Fruit fly (Drosophila melanogaster): ENCODE data around the gene CG6908.

DNA sequence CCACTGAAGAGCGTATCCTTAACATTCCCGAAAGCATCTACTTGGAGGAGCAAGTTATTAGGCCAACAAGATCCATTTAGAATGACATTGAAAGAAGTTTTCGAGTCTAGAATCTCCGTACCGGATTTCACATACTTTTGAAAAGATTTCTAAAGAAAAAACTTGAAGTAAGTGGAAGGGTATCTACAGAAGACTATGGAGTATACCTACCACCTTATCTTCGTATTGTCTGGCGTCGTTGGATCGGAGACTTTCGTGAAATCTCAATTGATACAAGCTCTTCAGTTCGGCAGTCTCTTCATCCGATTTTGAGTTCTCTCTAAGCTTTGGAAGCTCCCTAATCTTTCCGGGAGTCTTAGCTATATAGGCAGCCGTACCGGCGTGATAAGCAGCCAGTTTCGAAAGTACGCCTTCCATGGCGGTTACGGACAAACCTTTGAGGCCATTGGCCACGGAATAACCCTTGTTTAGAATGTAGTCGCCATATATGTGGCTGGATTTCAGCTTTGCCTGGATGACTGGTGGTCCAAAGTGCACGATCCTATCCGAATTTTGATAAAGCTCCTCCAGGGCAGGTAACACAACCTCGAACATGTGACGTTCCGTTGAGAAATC, 1.1 kb upstream of the CG6908 start:
- TF ChIP-seq CG15073 (GFP tag; optimal IDR thresholded peaks at IDR 0.05) (no peak), CG13894 (tag; optimal IDR thresholded peaks at IDR 0.05) (no peak), stc (GFP tag; IDR thresholded peaks at IDR 0.05) (no peak), tgo (GFP tag; IDR thresholded peaks at IDR 0.05) (no peak), Elba2 (GFP tag; optimal IDR thresholded peaks at IDR 0.05) (no peak)
